Worm (Caenorhabditis elegans): ENCODE results near the gene T26C12.3.

- no peak for TF ChIP-seq nhr-11 (tag; optimal IDR thresholded peaks at IDR 0.05)
- no peak for TF ChIP-seq fkh-10 (GFP tag; optimal IDR thresholded peaks at IDR 0.05)
- no peak for TF ChIP-seq unc-62 (GFP tag; optimal IDR thresholded peaks at IDR 0.05 in 1 of 2)
- no peak for TF ChIP-seq unc-62 (tag; optimal IDR thresholded peaks at IDR 0.05)
- no peak for TF ChIP-seq ctbp-1 (GFP tag; IDR thresholded peaks at IDR 0.05)
- no peak for TF ChIP-seq nhr-25 (tag; optimal IDR thresholded peaks at IDR 0.05; ENCODE audit: borderline replicate concordance, insufficient read depth)
Measured at ce11 chrIV:3300492-3300891, 27.3 kb upstream of the T26C12.3 start, which contains the start of gene W08E12.5.
